Worm (Caenorhabditis elegans) whole organism, L2 larva: ENCODE results near the gene pes-23.

Experiments
- ZK546.5 ChIP-seq: sonication (generic microtip); optimal IDR thresholded peaks from 2 replicates; lab custom pipeline; 2017; ENCODE audit warnings: missing biosample characterization, missing genetic modification characterization
- ama-1 ChIP-seq: fragments of 150-350 bp; optimal IDR thresholded peaks from 2 replicates; lab custom pipeline; 2018; ENCODE audit warnings: inconsistent platforms

DNA sequence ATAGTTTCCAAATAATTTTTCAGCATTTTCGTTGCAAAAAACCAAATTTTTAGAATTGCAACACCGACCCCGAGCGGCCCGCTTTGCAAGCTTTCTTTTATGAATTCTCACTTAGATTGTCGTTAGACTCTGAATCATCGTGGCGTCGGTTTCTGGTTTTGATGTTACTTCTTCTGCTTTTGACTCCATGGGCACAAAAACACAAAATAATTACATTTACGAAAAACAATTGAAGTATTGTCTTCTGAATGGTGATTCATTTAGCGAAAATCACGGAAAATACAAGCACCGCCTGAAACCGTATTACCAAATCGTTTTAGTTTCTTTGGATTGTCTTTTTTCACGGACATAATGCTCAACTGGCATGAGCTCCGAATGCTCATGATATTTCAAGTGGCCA, at the start of gene pes-23:
- TF ChIP-seq ama-1 (lab: Kevin White, UChicago): no peak
- TF ChIP-seq ZK546.5 (tag; lab: Kevin White, UChicago): no peak
